Worm (Caenorhabditis elegans): ENCODE measurements around the gene fard-1.

The fard-1 gene

ce11 chrX:2903715-2904419, 29.3 kb upstream of the fard-1 start:
- no peak for TF ChIP-seq D1046.2 (GFP tag; IDR thresholded peaks at IDR 0.05)
- no peak for TF ChIP-seq ceh-20 (GFP tag; IDR thresholded peaks at IDR 0.05)
- TF ChIP-seq aha-1 (tag), result no peak
- no peak for TF ChIP-seq daf-16 (GFP tag; optimal IDR thresholded peaks at IDR 0.05)
- peak; percentile 81 for TF ChIP-seq daf-16 (tag; optimal IDR thresholded peaks at IDR 0.05)
- TF ChIP-seq rbr-2 (tag; optimal IDR thresholded peaks at IDR 0.05), result no peak
- TF ChIP-seq lin-15B (tag; optimal IDR thresholded peaks at IDR 0.05), result no peak
- TF ChIP-seq dpl-1 (GFP tag; optimal IDR thresholded peaks at IDR 0.05), result no peak
- peak; percentile 59 for TF ChIP-seq nhr-28 (tag; optimal IDR thresholded peaks at IDR 0.05)
- no peak for TF ChIP-seq jun-1 (tag; optimal IDR thresholded peaks at IDR 0.05)
- no peak for TF ChIP-seq lir-3 (tag; optimal IDR thresholded peaks at IDR 0.05)
- TF ChIP-seq madf-5 (GFP tag; IDR thresholded peaks at IDR 0.05), result no peak
- no peak for TF ChIP-seq ama-1 (optimal IDR thresholded peaks at IDR 0.05)
- TF ChIP-seq attf-4 (tag; optimal IDR thresholded peaks at IDR 0.05), result no peak
- peak; percentile 48 for TF ChIP-seq pqm-1 (tag; optimal IDR thresholded peaks at IDR 0.05)
- peak; percentile 33; the same call in 1 of the 2 replicates for TF ChIP-seq php-3 (GFP tag; IDR thresholded peaks at IDR 0.05)
- no peak for TF ChIP-seq skn-1 (tag; optimal IDR thresholded peaks at IDR 0.05)
- no peak for TF ChIP-seq snpc-1.2 (GFP tag; IDR thresholded peaks at IDR 0.05)
- no peak for TF ChIP-seq nhr-77 (tag; optimal IDR thresholded peaks at IDR 0.05)
- no peak for TF ChIP-seq tra-1 (GFP tag; IDR thresholded peaks at IDR 0.05)
- no peak for TF ChIP-seq daf-8 (GFP tag; IDR thresholded peaks at IDR 0.05)
- TF ChIP-seq hlh-11 (tag; optimal IDR thresholded peaks at IDR 0.05), result peak; percentile 43
- TF ChIP-seq nhr-41 (GFP tag; IDR thresholded peaks at IDR 0.05), result no peak
- TF ChIP-seq fkh-10 (GFP tag; optimal IDR thresholded peaks at IDR 0.05), result no peak
- peak; percentile 48 for TF ChIP-seq mxl-3 (GFP tag; optimal IDR thresholded peaks at IDR 0.05)
- TF ChIP-seq nhr-42 (GFP tag; IDR thresholded peaks at IDR 0.05), result no peak

ce11 chrX:2906062-2906732, 27.0 kb upstream of the fard-1 start:
- peak; percentile 13 for TF ChIP-seq hlh-30 (tag; optimal IDR thresholded peaks at IDR 0.05; ENCODE audit: insufficient read depth)
- peak; percentile 44 for TF ChIP-seq hlh-11 (tag; optimal IDR thresholded peaks at IDR 0.05)
- TF ChIP-seq ama-1 (optimal IDR thresholded peaks at IDR 0.05), result no peak
- TF ChIP-seq nhr-48 (tag; optimal IDR thresholded peaks at IDR 0.05), result no peak
- TF ChIP-seq pqm-1 (tag; optimal IDR thresholded peaks at IDR 0.05), result peak; percentile 93
- TF ChIP-seq unc-62 (GFP tag; optimal IDR thresholded peaks at IDR 0.05 in 1 of 2), result peak in 1 of 2 experiments; percentile 97
- no peak for TF ChIP-seq unc-62 (tag; optimal IDR thresholded peaks at IDR 0.05)
- peak; percentile 61 for TF ChIP-seq dmd-6 (GFP tag; IDR thresholded peaks at IDR 0.05)
- peak; percentile 9 for TF ChIP-seq nhr-28 (tag; optimal IDR thresholded peaks at IDR 0.05)
- peak; percentile 18 for TF ChIP-seq dve-1 (tag; optimal IDR thresholded peaks at IDR 0.05; ENCODE audit: insufficient read depth)

- peak; percentile 5 for TF ChIP-seq mxl-3 (GFP tag; optimal IDR thresholded peaks at IDR 0.05)
- no peak for TF ChIP-seq ceh-82 (tag; optimal IDR thresholded peaks at IDR 0.05)
- no peak for TF ChIP-seq madf-5 (GFP tag; IDR thresholded peaks at IDR 0.05)
- no peak for TF ChIP-seq nhr-6 (tag; optimal IDR thresholded peaks at IDR 0.05)
- TF ChIP-seq nhr-77 (tag; optimal IDR thresholded peaks at IDR 0.05), result no peak
- TF ChIP-seq gei-8 (GFP tag; optimal IDR thresholded peaks at IDR 0.05), result no peak
- no peak for TF ChIP-seq F44E2.7 (GFP tag; IDR thresholded peaks at IDR 0.05)
- no peak for TF ChIP-seq daf-16 (GFP tag; optimal IDR thresholded peaks at IDR 0.05)
- no peak for TF ChIP-seq daf-16 (tag; optimal IDR thresholded peaks at IDR 0.05)
- peak in 1 of 2 experiments; percentile 54 for TF ChIP-seq unc-62 (GFP tag; optimal IDR thresholded peaks at IDR 0.05 in 1 of 2)
- TF ChIP-seq unc-62 (tag; optimal IDR thresholded peaks at IDR 0.05), result no peak
- TF ChIP-seq skn-1 (tag; optimal IDR thresholded peaks at IDR 0.05), result no peak
- TF ChIP-seq dmd-9 (GFP tag; IDR thresholded peaks at IDR 0.05), result no peak
- peak; percentile 3 for TF ChIP-seq mep-1 (tag; optimal IDR thresholded peaks at IDR 0.05)
- TF ChIP-seq set-16 (GFP tag; IDR thresholded peaks at IDR 0.05), result peak; percentile 89
- TF ChIP-seq hlh-11 (tag; optimal IDR thresholded peaks at IDR 0.05), result peak; percentile 21
- no peak for TF ChIP-seq php-3 (GFP tag; IDR thresholded peaks at IDR 0.05)
- peak; percentile 69 for TF ChIP-seq nhr-28 (tag; optimal IDR thresholded peaks at IDR 0.05)
- peak in 1 of 2 experiments; percentile 10 for TF ChIP-seq mdl-1 (tag; optimal IDR thresholded peaks at IDR 0.05)
- no peak for TF ChIP-seq vab-7 (GFP tag; IDR thresholded peaks at IDR 0.05)
- TF ChIP-seq lim-7 (GFP tag; IDR thresholded peaks at IDR 0.05), result no peak
- TF ChIP-seq Y48G9A.11 (GFP tag; IDR thresholded peaks at IDR 0.05), result 0 out of 2 replicates have a peak, but pooled peaks have one; percentile 9
- TF ChIP-seq pha-4 (GFP tag; IDR thresholded peaks at IDR 0.05), result no peak
- no peak for TF ChIP-seq pha-4 (tag; optimal IDR thresholded peaks at IDR 0.05)
- TF ChIP-seq T20F7.1 (GFP tag; optimal IDR thresholded peaks at IDR 0.05), result no peak
These were observed 25.8 kb upstream of the fard-1 start for ce11 chrX:2907296-2907873.
